Worm (Caenorhabditis elegans) whole organism, young adult: ENCODE data around the gene toca-1.

Experiments used
- B0035.1 ChIP-seq: sonication (generic microtip); optimal IDR thresholded peaks from 2 replicates; lab custom pipeline; 2016; ENCODE audit warnings: missing genetic modification characterization, mild to moderate bottlenecking, missing compliant biosample characterization, missing genotype, missing genetic modification reagents
- B0336.3 ChIP-seq: fragments of 200-800 bp; sonication (Bioruptor generic); IDR thresholded peaks from 2 replicates; pipeline ENCODE4 v1.3.6; 2022; ENCODE audit warnings: missing genetic modification characterization, missing compliant biosample characterization
- F10E7.11 ChIP-seq: sonication (generic microtip); optimal IDR thresholded peaks from 2 replicates; lab custom pipeline; 2017; ENCODE audit warnings: mild to moderate bottlenecking, missing genetic modification characterization, moderate library complexity, missing compliant biosample characterization
- F22D6.2 ChIP-seq: sonication (generic microtip); optimal IDR thresholded peaks from 2 replicates; lab custom pipeline; 2016; ENCODE audit warnings: mild to moderate bottlenecking, missing genetic modification characterization, missing compliant biosample characterization
- F23B12.7 ChIP-seq: sonication (generic microtip); optimal IDR thresholded peaks from 2 replicates; lab custom pipeline; 2017; ENCODE audit warnings: missing genetic modification characterization, mild to moderate bottlenecking, missing compliant biosample characterization, antibody characterized with exemption, moderate library complexity; ENCODE audit not compliant: insufficient read depth
- F57A8.1 ChIP-seq: fragments of 200-800 bp; sonication (Bioruptor generic); optimal IDR thresholded peaks from 2 replicates; lab custom pipeline; 2018; ENCODE audit warnings: mild to moderate bottlenecking, missing genetic modification characterization, moderate library complexity, missing compliant biosample characterization
- K11D2.4 ChIP-seq: fragments of 200-800 bp; sonication (Bioruptor generic); IDR thresholded peaks from 2 replicates; pipeline ENCODE4 v1.3.6; 2022; ENCODE audit warnings: missing genetic modification reagents, missing genetic modification characterization, missing compliant biosample characterization
- Y56A3A.18 ChIP-seq: fragments of 200-800 bp; sonication (Bioruptor generic); IDR thresholded peaks from 2 replicates; pipeline ENCODE4 v1.3.6; 2022; ENCODE audit warnings: missing genetic modification reagents, missing genetic modification characterization, missing compliant biosample characterization
- ama-1 ChIP-seq, 3 experiments: fragments of 150-350 bp in 1 of 3; sonication (generic microtip) in 2 of 3; optimal IDR thresholded peaks; 2 replicates each; lab custom pipeline; 2014 to 2018; ENCODE audit warnings: missing biosample characterization in 2 of 3, missing genetic modification characterization in 2 of 3, missing genetic modification reagents in 2 of 3
- aptf-3 ChIP-seq: fragments of 200-800 bp; sonication (Bioruptor generic); IDR thresholded peaks from 2 replicates; pipeline ENCODE4 v1.3.6; 2022; ENCODE audit warnings: missing genetic modification characterization, missing compliant biosample characterization
- attf-5 ChIP-seq: fragments of 200-800 bp; sonication (Bioruptor generic); optimal IDR thresholded peaks from 2 replicates; lab custom pipeline; 2018; ENCODE audit warnings: mild to moderate bottlenecking, missing genetic modification characterization, missing compliant biosample characterization
- ccch-3 ChIP-seq: fragments of 200-800 bp; sonication (Bioruptor generic); optimal IDR thresholded peaks from 2 replicates; lab custom pipeline; 2018; ENCODE audit warnings: mild to moderate bottlenecking, missing genetic modification characterization, missing compliant biosample characterization
- cebp-1 ChIP-seq, 2 experiments: fragments of 200-800 bp in 1 of 2; sonication (Bioruptor generic) in 1 of 2; sonication (generic microtip) in 1 of 2; IDR thresholded peaks in 1 of 2; optimal IDR thresholded peaks in 1 of 2; 2 replicates each; pipeline versions ENCODE4 v1.3.6 to Lab custom; 2017 to 2022; ENCODE audit warnings: missing compliant biosample characterization in 2 of 2, missing genetic modification characterization in 2 of 2, mild to moderate bottlenecking in 1 of 2, missing genetic modification reagents in 1 of 2, moderate library complexity in 1 of 2
- ceh-27 ChIP-seq: fragments of 200-800 bp; sonication (Bioruptor generic); optimal IDR thresholded peaks from 2 replicates; lab custom pipeline; 2018; ENCODE audit warnings: mild to moderate bottlenecking, missing genetic modification characterization, moderate library complexity, missing compliant biosample characterization
- chd-7 ChIP-seq: sonication (generic microtip); optimal IDR thresholded peaks from 2 replicates; lab custom pipeline; 2016; ENCODE audit warnings: mild to moderate bottlenecking, missing genetic modification characterization, moderate library complexity, missing compliant biosample characterization
- efl-1 ChIP-seq: fragments of 150-350 bp; optimal IDR thresholded peaks from 2 replicates; lab custom pipeline; 2014; ENCODE audit warnings: missing biosample characterization, missing genetic modification reagents, missing genetic modification characterization
- egl-44 ChIP-seq: fragments of 200-800 bp; sonication (Bioruptor generic); IDR thresholded peaks from 2 replicates; pipeline ENCODE4 v1.3.6; 2022; ENCODE audit warnings: missing genetic modification reagents, missing genetic modification characterization, missing compliant biosample characterization
- egrh-3 ChIP-seq: fragments of 200-800 bp; sonication (Bioruptor generic); IDR thresholded peaks from 2 replicates; pipeline ENCODE4 v1.3.6; 2022; ENCODE audit warnings: missing genetic modification reagents, missing genetic modification characterization, missing compliant biosample characterization
- fkh-3 ChIP-seq: sonication (generic microtip); optimal IDR thresholded peaks from 2 replicates; lab custom pipeline; 2016; ENCODE audit warnings: mild to moderate bottlenecking, missing genetic modification characterization, missing compliant biosample characterization
- gei-17 ChIP-seq: fragments of 200-800 bp; sonication (Bioruptor generic); optimal IDR thresholded peaks from 2 replicates; lab custom pipeline; 2018; ENCODE audit warnings: mild to moderate bottlenecking, missing genetic modification characterization, missing compliant biosample characterization
- him-1 ChIP-seq: sonication (generic microtip); optimal IDR thresholded peaks from 2 replicates; lab custom pipeline; 2016; ENCODE audit warnings: missing genotype, missing genetic modification reagents, missing genetic modification characterization, missing compliant biosample characterization
- hmg-1.2 ChIP-seq: fragments of 200-800 bp; sonication (Bioruptor generic); IDR thresholded peaks from 2 replicates; pipeline ENCODE4 v1.3.6; 2022; ENCODE audit warnings: missing genetic modification reagents, missing genetic modification characterization, missing compliant biosample characterization
- lin-40 ChIP-seq: sonication (generic microtip); optimal IDR thresholded peaks from 2 replicates; lab custom pipeline; 2016; ENCODE audit warnings: missing genetic modification characterization, mild to moderate bottlenecking, missing compliant biosample characterization, missing genotype, missing genetic modification reagents
- madf-10 ChIP-seq: sonication (generic microtip); optimal IDR thresholded peaks from 2 replicates; lab custom pipeline; 2016; ENCODE audit warnings: mild to moderate bottlenecking, missing genetic modification characterization, missing compliant biosample characterization
- madf-6 ChIP-seq: fragments of 200-800 bp; sonication (Bioruptor generic); IDR thresholded peaks from 2 replicates; pipeline ENCODE4 v1.3.6; 2022; ENCODE audit warnings: missing genetic modification reagents, missing genetic modification characterization, missing compliant biosample characterization
- mcd-1 ChIP-seq: fragments of 200-800 bp; sonication (Bioruptor generic); IDR thresholded peaks from 2 replicates; pipeline ENCODE4 v1.3.6; 2022; ENCODE audit warnings: missing genetic modification reagents, missing genetic modification characterization, missing compliant biosample characterization
- mel-28 ChIP-seq: sonication (generic microtip); optimal IDR thresholded peaks from 2 replicates; lab custom pipeline; 2016; ENCODE audit warnings: borderline replicate concordance, mild to moderate bottlenecking, missing genetic modification characterization, missing compliant biosample characterization
- nhr-80 ChIP-seq: sonication (generic microtip); optimal IDR thresholded peaks from 2 replicates; lab custom pipeline; 2016; ENCODE audit warnings: missing genetic modification characterization, missing compliant biosample characterization
- pha-4 ChIP-seq: fragments of 150-350 bp; sonication (generic microtip); optimal IDR thresholded peaks from 2 replicates; lab custom pipeline; 2014; ENCODE audit warnings: missing biosample characterization, missing genetic modification reagents, missing genetic modification characterization
- rec-8 ChIP-seq, 2 experiments: sonication (generic microtip); optimal IDR thresholded peaks; 2 replicates each; lab custom pipeline; 2016; ENCODE audit warnings: mild to moderate bottlenecking in 2 of 2, missing genetic modification characterization in 2 of 2, missing genetic modification reagents in 2 of 2, missing genotype in 2 of 2, missing biosample characterization in 1 of 2, missing compliant biosample characterization in 1 of 2, moderate library complexity in 1 of 2
- rpc-1 ChIP-seq, 2 experiments: fragments of 150-350 bp in 1 of 2; sonication (generic microtip) in 1 of 2; optimal IDR thresholded peaks; 2 replicates each; lab custom pipeline; 2014 to 2018; ENCODE audit warnings: missing biosample characterization in 1 of 2, missing genetic modification characterization in 1 of 2, missing genetic modification reagents in 1 of 2, missing genotype in 1 of 2
- sdz-38 ChIP-seq: sonication (generic microtip); optimal IDR thresholded peaks from 2 replicates; lab custom pipeline; 2016; ENCODE audit warnings: missing genotype, missing genetic modification characterization, missing compliant biosample characterization
- snpc-1.3 ChIP-seq: sonication (generic microtip); optimal IDR thresholded peaks from 2 replicates; lab custom pipeline; 2017; ENCODE audit warnings: missing genetic modification characterization, mild to moderate bottlenecking, missing compliant biosample characterization, antibody characterized with exemption, moderate library complexity, missing genotype, missing genetic modification reagents; ENCODE audit not compliant: insufficient read depth
- tbp1 ChIP-seq: fragments of 200-800 bp; sonication (Bioruptor generic); optimal IDR thresholded peaks from 2 replicates; lab custom pipeline; 2018; ENCODE audit warnings: mild to moderate bottlenecking, missing genetic modification characterization, missing compliant biosample characterization
- tbx-9 ChIP-seq: sonication (generic microtip); optimal IDR thresholded peaks from 2 replicates; lab custom pipeline; 2016; ENCODE audit warnings: borderline replicate concordance, missing genetic modification characterization, inconsistent platforms, missing compliant biosample characterization
- tlf-1 ChIP-seq: fragments of 200-800 bp; sonication (Bioruptor generic); optimal IDR thresholded peaks from 2 replicates; lab custom pipeline; 2018; ENCODE audit warnings: mild to moderate bottlenecking, missing genetic modification characterization, missing compliant biosample characterization
- zfh-2 ChIP-seq: fragments of 200-800 bp; sonication (Bioruptor generic); conservative IDR thresholded peaks from 2 replicates; pipeline ENCODE4 v1.3.6; 2022; ENCODE audit warnings: missing genetic modification reagents, missing genetic modification characterization, missing compliant biosample characterization
- ztf-18 ChIP-seq: sonication (generic microtip); optimal IDR thresholded peaks from 2 replicates; lab custom pipeline; 2016; ENCODE audit warnings: missing genotype, mild to moderate bottlenecking, missing genetic modification characterization, missing compliant biosample characterization

The toca-1 gene

ce11 chrX:1529013-1529412, 7.7 kb upstream of the toca-1 start:
- TF ChIP-seq mcd-1 (peak; percentile 41; the same call in 1 of the 2 replicates), egrh-3 (GFP tag; lab: Robert Waterston, UW) (peak; percentile 85), efl-1 (GFP tag; lab: Kevin White, UChicago) (no peak), ccch-3 (no peak), rpc-1 (optimal IDR thresholded peaks at IDR 0.05; lab: Kevin White, UChicago) (no peak), rpc-1 (tag; optimal IDR thresholded peaks at IDR 0.05; lab: Kevin White, UChicago) (no peak), tbx-9 (no peak), B0035.1 (no peak), him-1 (no peak), rec-8 (tag; optimal IDR thresholded peaks at IDR 0.05; lab: Kevin White, UChicago) (no peak), hmg-1.2 (GFP tag; lab: Robert Waterston, UW) (peak; percentile 87), cebp-1 (GFP tag; IDR thresholded peaks at IDR 0.05; lab: Robert Waterston, UW) (no peak), cebp-1 (tag; optimal IDR thresholded peaks at IDR 0.05; lab: Kevin White, UChicago) (peak; percentile 39), Y56A3A.18 (0 out of 2 replicates have a peak, but pooled peaks have one; percentile 29), fkh-3 (no peak), B0336.3 (no peak), sdz-38 (no peak), F57A8.1 (GFP tag; lab: Kevin White, UChicago) (no peak), snpc-1.3 (tag; lab: Kevin White, UChicago) (no peak), zfh-2 (GFP tag; lab: Robert Waterston, UW) (peak; percentile 88), madf-10 (tag; lab: Kevin White, UChicago) (no peak)
- TF ChIP-seq, all 124 proteins: peak for 6

DNA sequence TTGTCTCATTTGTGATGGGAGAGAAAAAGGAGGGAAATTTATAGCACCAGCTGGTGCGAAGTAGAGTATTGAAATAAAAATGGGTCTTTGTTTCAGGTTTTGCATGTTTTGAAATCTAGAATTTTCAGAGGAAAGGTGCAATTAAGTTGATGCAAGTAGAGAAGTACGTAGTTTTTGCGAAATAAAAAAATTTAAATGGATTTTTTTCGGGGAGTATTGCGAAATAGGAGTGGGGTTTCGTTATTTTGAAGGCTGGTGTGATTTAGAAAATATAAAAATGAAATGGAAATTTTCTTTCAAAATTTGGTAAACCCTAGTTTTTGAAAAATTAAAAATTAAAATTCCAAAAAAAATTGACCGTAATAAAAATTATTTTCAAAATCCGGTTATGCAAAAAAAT, 6.8 kb upstream of the toca-1 start:
- TF ChIP-seq F10E7.11 (no peak), cebp-1 (GFP tag; IDR thresholded peaks at IDR 0.05; lab: Robert Waterston, UW) (peak; percentile 62; the same call in 1 of the 2 replicates), cebp-1 (tag; optimal IDR thresholded peaks at IDR 0.05; lab: Kevin White, UChicago) (peak; percentile 96)

DNA sequence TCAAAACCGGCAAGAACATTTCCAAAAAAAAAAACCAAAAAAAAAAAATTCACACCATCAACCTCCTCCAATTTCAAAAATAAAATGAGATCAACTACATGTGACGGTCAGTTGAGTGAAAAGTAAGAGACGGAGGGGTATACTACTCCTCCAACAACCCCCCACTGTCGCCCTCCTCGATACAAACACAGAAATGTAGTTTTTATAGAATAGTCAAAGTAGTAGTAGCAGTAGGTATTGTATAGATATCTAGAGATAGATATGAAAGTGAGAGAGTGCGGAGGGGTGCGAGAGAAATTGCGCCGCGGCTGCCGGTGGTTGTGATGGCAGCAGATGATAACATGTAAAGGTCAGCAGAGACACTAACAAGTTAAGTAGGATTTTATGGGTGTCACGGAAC, 6.1 kb upstream of the toca-1 start:
- no peak for TF ChIP-seq egl-44 (GFP tag; lab: Robert Waterston, UW)
- 0 out of 2 replicates have a peak, but pooled peaks have one; percentile 33 for TF ChIP-seq K11D2.4 (GFP tag; lab: Robert Waterston, UW)
- TF ChIP-seq ceh-27 (GFP tag; lab: Kevin White, UChicago) = peak; percentile 5
- TF ChIP-seq lin-40 = peak; percentile 33

ce11 chrX:1525511-1526172, 4.4 kb upstream of the toca-1 start:
- TF ChIP-seq nhr-80 (peak; percentile 23), F22D6.2 (no peak), B0336.3 (no peak), F57A8.1 (GFP tag; lab: Kevin White, UChicago) (no peak)
- TF ChIP-seq, all 124 proteins: peak for 1

ce11 chrX:1524559-1524958, 3.3 kb upstream of the toca-1 start:
- TF ChIP-seq B0035.1 (no peak), mcd-1 (no peak), madf-6 (GFP tag; lab: Robert Waterston, UW) (no peak), ama-1 (optimal IDR thresholded peaks at IDR 0.05; lab: Kevin White, UChicago) (no peak), ama-1 (GFP tag; optimal IDR thresholded peaks at IDR 0.05; lab: Kevin White, UChicago) (no peak), tlf-1 (no peak), chd-7 (tag; lab: Kevin White, UChicago) (no peak), ceh-27 (GFP tag; lab: Kevin White, UChicago) (peak; percentile 50), attf-5 (GFP tag; lab: Kevin White, UChicago) (peak; percentile 2), ztf-18 (tag; lab: Kevin White, UChicago) (no peak), aptf-3 (GFP tag; lab: Robert Waterston, UW) (no peak), mel-28 (tag; lab: Kevin White, UChicago) (no peak), pha-4 (tag; lab: Kevin White, UChicago) (no peak), zfh-2 (GFP tag; lab: Robert Waterston, UW) (peak; percentile 83), cebp-1 (GFP tag; IDR thresholded peaks at IDR 0.05; lab: Robert Waterston, UW) (no peak), cebp-1 (tag; optimal IDR thresholded peaks at IDR 0.05; lab: Kevin White, UChicago) (peak; percentile 39), egrh-3 (GFP tag; lab: Robert Waterston, UW) (peak; percentile 47), rec-8 (tag; optimal IDR thresholded peaks at IDR 0.05; lab: Kevin White, UChicago) (no peak), tbp1 (GFP tag; lab: Kevin White, UChicago) (no peak), hmg-1.2 (GFP tag; lab: Robert Waterston, UW) (peak; percentile 69; the same call in 1 of the 2 replicates), F23B12.7 (peak; percentile 25), gei-17 (GFP tag; lab: Kevin White, UChicago) (no peak), B0336.3 (no peak)
